Worm (Caenorhabditis elegans): ENCODE data around the gene eif-3.K.

The eif-3.K gene

ce11 chrV:12953702-12954101 is at the start of gene eif-3.K:
eif-3.K (plus strand) TSS chrV:12954002.
- no peak for TF ChIP-seq nhr-237 (tag; optimal IDR thresholded peaks at IDR 0.05)
- TF ChIP-seq unc-39 (tag; optimal IDR thresholded peaks at IDR 0.05): no peak
- TF ChIP-seq ztf-11 (tag; optimal IDR thresholded peaks at IDR 0.05): no peak
- TF ChIP-seq mab-5 (tag; optimal IDR thresholded peaks at IDR 0.05): no peak
- TF ChIP-seq lsy-2 (tag; optimal IDR thresholded peaks at IDR 0.05): no peak
- TF ChIP-seq sptf-1 (tag; optimal IDR thresholded peaks at IDR 0.05): no peak
- no peak for TF ChIP-seq nhr-12 (tag; optimal IDR thresholded peaks at IDR 0.05)
- no peak for TF ChIP-seq ham-2 (GFP tag; optimal IDR thresholded peaks at IDR 0.05)
- no peak for TF ChIP-seq cnd-1 (tag; optimal IDR thresholded peaks at IDR 0.05)
- no peak for TF ChIP-seq nhr-76 (tag; optimal IDR thresholded peaks at IDR 0.05)
- no peak for TF ChIP-seq blmp-1 (tag; optimal IDR thresholded peaks at IDR 0.05)
- TF ChIP-seq bed-3 (GFP tag; optimal IDR thresholded peaks at IDR 0.05): no peak
- no peak for TF ChIP-seq ceh-43 (GFP tag; optimal IDR thresholded peaks at IDR 0.05)
- TF ChIP-seq snpc-4 (tag; optimal IDR thresholded peaks at IDR 0.05): no peak
- no peak for TF ChIP-seq ces-1 (GFP tag; optimal IDR thresholded peaks at IDR 0.05)
- TF ChIP-seq sem-2 (GFP tag; optimal IDR thresholded peaks at IDR 0.05): no peak
- TF ChIP-seq tbx-8 (GFP tag; optimal IDR thresholded peaks at IDR 0.05): no peak
- no peak for TF ChIP-seq zip-8 (tag; optimal IDR thresholded peaks at IDR 0.05)
- TF ChIP-seq mls-2 (tag; optimal IDR thresholded peaks at IDR 0.05): no peak

- TF ChIP-seq nhr-2 (tag; optimal IDR thresholded peaks at IDR 0.05) (no peak), ceh-83 (GFP tag; optimal IDR thresholded peaks at IDR 0.05) (no peak), ceh-39 (tag; optimal IDR thresholded peaks at IDR 0.05) (no peak), sem-2 (GFP tag; optimal IDR thresholded peaks at IDR 0.05) (no peak), unc-120 (tag; optimal IDR thresholded peaks at IDR 0.05; ENCODE audit: poor library complexity, severe bottlenecking) (no peak), ham-2 (GFP tag; optimal IDR thresholded peaks at IDR 0.05) (no peak), drap-1 (GFP tag; optimal IDR thresholded peaks at IDR 0.05) (no peak), nhr-12 (tag; optimal IDR thresholded peaks at IDR 0.05) (no peak)
Measured at ce11 chrV:12904054-12904453, 49.7 kb upstream of the eif-3.K start, which contains the start of gene ttr-27. ttr-27 (minus strand) TSS chrV:12904098.

- TF ChIP-seq ztf-11 (tag; optimal IDR thresholded peaks at IDR 0.05) (no peak), mls-2 (tag; optimal IDR thresholded peaks at IDR 0.05) (no peak), unc-120 (tag; optimal IDR thresholded peaks at IDR 0.05; ENCODE audit: poor library complexity, severe bottlenecking) (no peak), zip-8 (tag; optimal IDR thresholded peaks at IDR 0.05) (no peak)
Measured at ce11 chrV:12905074-12905473, 48.7 kb upstream of the eif-3.K start, which contains the start of gene ttr-28. ttr-28 (minus strand) TSS chrV:12905174.

- TF ChIP-seq mab-5 (tag; optimal IDR thresholded peaks at IDR 0.05) (no peak), mls-2 (tag; optimal IDR thresholded peaks at IDR 0.05) (no peak)
Measured at ce11 chrV:12906732-12907131, 47.1 kb upstream of the eif-3.K start, which contains the start of gene ttr-29. ttr-29 (minus strand) TSS chrV:12906832.

DNA sequence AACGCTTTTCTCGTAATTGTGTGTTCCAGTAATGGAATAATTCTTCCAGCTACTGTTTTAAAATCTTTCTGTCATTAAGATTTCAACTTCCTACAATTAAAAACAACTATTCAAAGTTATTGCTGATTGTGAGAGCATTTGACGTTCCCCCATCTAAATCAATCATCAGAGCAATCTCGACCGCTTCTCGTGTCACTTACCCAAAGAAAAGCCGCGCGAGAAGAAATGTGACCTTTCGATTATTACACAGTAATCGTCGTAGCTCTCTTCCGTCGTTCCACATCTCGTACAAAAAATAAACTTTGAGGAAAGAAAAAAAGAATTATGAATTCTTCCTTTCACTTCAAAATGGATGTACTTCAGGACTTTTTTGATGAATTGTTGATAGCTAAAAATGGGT is 46.4 kb upstream of the eif-3.K start:
- TF ChIP-seq snpc-4 (tag; optimal IDR thresholded peaks at IDR 0.05): no peak
- no peak for TF ChIP-seq cnd-1 (tag; optimal IDR thresholded peaks at IDR 0.05)
- no peak for TF ChIP-seq ces-1 (GFP tag; optimal IDR thresholded peaks at IDR 0.05)
- peak; percentile 43 for TF ChIP-seq hlh-1 (tag; optimal IDR thresholded peaks at IDR 0.05)
- TF ChIP-seq M03D4.4 (tag; optimal IDR thresholded peaks at IDR 0.05): no peak
- no peak for TF ChIP-seq sem-2 (GFP tag; optimal IDR thresholded peaks at IDR 0.05)
- TF ChIP-seq nhr-2 (tag; optimal IDR thresholded peaks at IDR 0.05): no peak
- TF ChIP-seq mab-5 (tag; optimal IDR thresholded peaks at IDR 0.05): no peak
- no peak for TF ChIP-seq sptf-1 (tag; optimal IDR thresholded peaks at IDR 0.05)
- TF ChIP-seq nhr-28 (tag; optimal IDR thresholded peaks at IDR 0.05): no peak
- no peak for TF ChIP-seq mep-1 (tag; optimal IDR thresholded peaks at IDR 0.05)
- TF ChIP-seq bed-3 (GFP tag; optimal IDR thresholded peaks at IDR 0.05): no peak
- no peak for TF ChIP-seq blmp-1 (tag; optimal IDR thresholded peaks at IDR 0.05)
- TF ChIP-seq unc-62 (GFP tag; optimal IDR thresholded peaks at IDR 0.05): peak; percentile 79
- no peak for TF ChIP-seq drap-1 (GFP tag; optimal IDR thresholded peaks at IDR 0.05)
- no peak for TF ChIP-seq ceh-39 (tag; optimal IDR thresholded peaks at IDR 0.05)
- no peak for TF ChIP-seq ham-2 (GFP tag; optimal IDR thresholded peaks at IDR 0.05)
- no peak for TF ChIP-seq lsy-2 (tag; optimal IDR thresholded peaks at IDR 0.05)

ce11 chrV:12908614-12909013 is 45.2 kb upstream of the eif-3.K start:
- no peak for TF ChIP-seq mab-5 (tag; optimal IDR thresholded peaks at IDR 0.05)
- peak; percentile 89 for TF ChIP-seq hlh-1 (tag; optimal IDR thresholded peaks at IDR 0.05)
- no peak for TF ChIP-seq ceh-39 (tag; optimal IDR thresholded peaks at IDR 0.05)
- no peak for TF ChIP-seq ham-2 (GFP tag; optimal IDR thresholded peaks at IDR 0.05)
- no peak for TF ChIP-seq elt-3 (tag; optimal IDR thresholded peaks at IDR 0.05)

Measured in whole organism, mixed stage, embryonic.